Worm (Caenorhabditis elegans) whole organism, L4/young adult: ENCODE results near the gene srg-48.

Source experiments
- dao-5 ChIP-seq: sonication (generic microtip); optimal IDR thresholded peaks from 2 replicates; lab custom pipeline; 2016; ENCODE audit warnings: missing genotype, missing genetic modification characterization, moderate library complexity, missing compliant biosample characterization
- him-1 ChIP-seq: sonication (generic microtip); optimal IDR thresholded peaks from 2 replicates; lab custom pipeline; 2016; ENCODE audit warnings: missing genotype, missing genetic modification reagents, missing genetic modification characterization, missing compliant biosample characterization

ce11 chrIV:7049672-7050206, 22.5 kb upstream of the srg-48 start, which contains the start of gene nhr-105:
- no peak for TF ChIP-seq him-1 (tag; lab: Kevin White, UChicago)
- no peak for TF ChIP-seq dao-5 (tag; lab: Kevin White, UChicago)
